Fruit fly (Drosophila melanogaster) whole organism, pupa: Measurements from ENCODE around the gene CG6125.

Source experiments
- CG13204 ChIP-seq: fragments of 200-800 bp; sonication (Bioruptor generic); optimal IDR thresholded peaks from 2 replicates; lab custom pipeline; 2018; ENCODE audit warnings: missing biosample characterization, mild to moderate bottlenecking, missing genetic modification characterization, moderate library complexity
- CG14655 ChIP-seq: fragments of 200-800 bp; sonication (Bioruptor generic); optimal IDR thresholded peaks from 3 replicates; lab custom pipeline; 2017; ENCODE audit warnings: mild to moderate bottlenecking, missing biosample characterization, missing genetic modification reagents, missing genetic modification characterization
- CG9948 ChIP-seq: fragments of 200-800 bp; sonication (Bioruptor generic); optimal IDR thresholded peaks from 2 replicates; lab custom pipeline; 2018; ENCODE audit warnings: missing biosample characterization, mild to moderate bottlenecking, missing genetic modification characterization, moderate library complexity

- TF ChIP-seq CG9948 (peak; percentile 65), CG14655 (GFP tag; lab: Kevin White, UChicago) (peak; percentile 86), CG13204 (peak; percentile 5)
Observed at dm6 chr3R:15427818-15428199, 20.9 kb upstream of the CG6125 start.
